Worm (Caenorhabditis elegans): ENCODE data around the gene F57B9.1.

The F57B9.1 gene

DNA sequence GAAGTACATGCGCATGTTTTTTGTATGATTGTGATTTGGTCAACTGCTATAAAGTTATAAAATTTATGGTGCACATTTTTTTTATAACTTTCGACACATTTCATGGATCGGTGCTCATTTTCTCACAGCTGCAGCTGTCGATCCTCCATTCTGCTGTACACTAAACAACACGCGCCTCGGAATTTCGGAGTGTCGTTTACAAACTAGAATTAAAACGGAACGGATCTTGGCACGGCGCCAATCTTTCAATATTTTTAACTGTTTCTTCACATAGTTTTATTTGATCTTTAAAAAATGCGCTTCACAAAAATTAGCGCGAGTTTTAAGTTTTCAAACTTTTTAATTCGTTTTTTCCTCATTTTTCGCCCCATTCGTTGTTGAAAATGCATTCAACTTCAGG is 15.5 kb upstream of the F57B9.1 start, which contains the start of gene let-711:
Gene let-711 (plus strand): TSS at position 337 of the 400 bp plus-strand sequence.
- TF ChIP-seq dpl-1 (GFP tag; optimal IDR thresholded peaks at IDR 0.05) (peak in 2 of 3 experiments; percentile 19 to 36), ceh-82 (tag; optimal IDR thresholded peaks at IDR 0.05) (peak in 1 of 3 experiments; percentile 20), lin-15B (tag; optimal IDR thresholded peaks at IDR 0.05) (no peak), pax-3 (tag; optimal IDR thresholded peaks at IDR 0.05) (no peak), nhr-28 (tag; optimal IDR thresholded peaks at IDR 0.05) (no peak), swsn-7 (tag; optimal IDR thresholded peaks at IDR 0.05) (peak; percentile 17), ztf-4 (tag; optimal IDR thresholded peaks at IDR 0.05) (no peak), lir-3 (tag; optimal IDR thresholded peaks at IDR 0.05; ENCODE audit: poor library complexity) (no peak), rnt-1 (tag; optimal IDR thresholded peaks at IDR 0.05) (peak; percentile 8), lsy-2 (tag; optimal IDR thresholded peaks at IDR 0.05) (peak; percentile 22 to 47), nhr-77 (tag; optimal IDR thresholded peaks at IDR 0.05) (no peak), mep-1 (tag; optimal IDR thresholded peaks at IDR 0.05) (peak; percentile 17), unc-98 (GFP tag; IDR thresholded peaks at IDR 0.05) (no peak), nhr-20 (tag; optimal IDR thresholded peaks at IDR 0.05) (peak; percentile 25), nhr-71 (tag; optimal IDR thresholded peaks at IDR 0.05) (peak; percentile 41), blmp-1 (tag; optimal IDR thresholded peaks at IDR 0.05) (peak; percentile 36), lin-35 (GFP tag; optimal IDR thresholded peaks at IDR 0.05) (peak; percentile 37 to 52), dsc-1 (tag; optimal IDR thresholded peaks at IDR 0.05) (peak; percentile 24), efl-1 (optimal IDR thresholded peaks at IDR 0.05) (peak; percentile 16 to 49), efl-1 (GFP tag; optimal IDR thresholded peaks at IDR 0.05 in 1 of 2) (peak; percentile 12 to 39), snu-23 (GFP tag; optimal IDR thresholded peaks at IDR 0.05) (peak; percentile 26)

DNA sequence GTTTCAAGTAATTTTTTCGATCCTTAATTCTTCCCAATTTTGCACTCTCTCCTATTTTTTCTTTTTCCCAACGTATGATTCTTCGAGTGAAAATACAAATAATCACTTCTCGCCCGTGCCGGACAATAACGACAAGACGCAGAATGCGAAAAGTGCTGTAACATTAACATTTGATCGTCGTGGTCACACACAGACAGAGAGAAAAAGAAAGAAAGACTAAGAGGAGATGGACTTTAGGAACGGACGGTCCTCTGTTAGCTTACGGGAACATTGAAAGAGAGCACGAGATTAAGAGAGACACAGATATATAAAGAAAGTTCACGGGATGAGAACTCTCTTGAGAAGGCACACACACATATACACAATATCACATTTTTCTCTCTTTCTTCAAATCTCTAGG is 14.0 kb upstream of the F57B9.1 start:
- TF ChIP-seq lsy-2 (tag; optimal IDR thresholded peaks at IDR 0.05) (peak in 1 of 2 experiments; percentile 3), blmp-1 (tag; optimal IDR thresholded peaks at IDR 0.05) (peak; percentile 52), lin-14 (GFP tag; optimal IDR thresholded peaks at IDR 0.05) (peak; percentile 44), nhr-11 (tag; optimal IDR thresholded peaks at IDR 0.05) (no peak), lin-35 (GFP tag; optimal IDR thresholded peaks at IDR 0.05) (peak in 1 of 2 experiments; percentile 15), ceh-63 (GFP tag; optimal IDR thresholded peaks at IDR 0.05) (no peak), pqm-1 (tag; optimal IDR thresholded peaks at IDR 0.05) (no peak), mep-1 (tag; optimal IDR thresholded peaks at IDR 0.05) (peak; percentile 21), ztf-4 (tag; optimal IDR thresholded peaks at IDR 0.05) (no peak)

DNA sequence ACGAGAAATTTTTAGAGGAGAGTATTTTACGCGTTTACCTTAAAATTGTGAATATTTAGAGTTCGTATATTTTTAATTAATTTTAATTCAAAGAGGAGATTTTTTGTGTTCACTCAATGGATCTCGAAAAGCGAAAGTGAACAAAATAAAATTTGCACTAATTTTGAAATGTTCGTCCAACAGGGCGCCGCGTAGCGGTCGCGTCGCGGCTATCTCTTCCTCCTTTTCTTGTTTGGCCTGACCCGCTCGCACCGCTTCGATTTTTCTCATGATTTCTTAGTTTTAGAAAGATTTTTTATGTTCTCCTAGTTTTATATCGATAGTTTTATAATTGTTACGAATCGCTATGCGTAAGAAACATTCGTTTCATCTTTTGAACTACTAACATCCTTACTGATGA is 10.5 kb upstream of the F57B9.1 start:
- peak in 1 of 2 experiments; percentile 25 for TF ChIP-seq efl-1 (optimal IDR thresholded peaks at IDR 0.05)
- TF ChIP-seq efl-1 (GFP tag; optimal IDR thresholded peaks at IDR 0.05 in 1 of 2), result peak; percentile 11 to 48
- peak in 1 of 2 experiments; percentile 35 for TF ChIP-seq lin-35 (GFP tag; optimal IDR thresholded peaks at IDR 0.05)
- TF ChIP-seq blmp-1 (tag; optimal IDR thresholded peaks at IDR 0.05), result peak; percentile 90
- peak; percentile 1 for TF ChIP-seq lin-15B (tag; optimal IDR thresholded peaks at IDR 0.05)
- peak in 1 of 3 experiments; percentile 37 for TF ChIP-seq dpl-1 (GFP tag; optimal IDR thresholded peaks at IDR 0.05)
- no peak for TF ChIP-seq ztf-11 (tag; optimal IDR thresholded peaks at IDR 0.05)
- peak; percentile 54 for TF ChIP-seq lin-14 (GFP tag; optimal IDR thresholded peaks at IDR 0.05)
- TF ChIP-seq zag-1 (tag; optimal IDR thresholded peaks at IDR 0.05), result no peak
- TF ChIP-seq lsy-2 (tag; optimal IDR thresholded peaks at IDR 0.05), result peak in 1 of 2 experiments; percentile 43

- TF ChIP-seq efl-1 (optimal IDR thresholded peaks at IDR 0.05), result no peak
- peak in 1 of 2 experiments; percentile 51 for TF ChIP-seq efl-1 (GFP tag; optimal IDR thresholded peaks at IDR 0.05 in 1 of 2)
- no peak for TF ChIP-seq jun-1 (tag; optimal IDR thresholded peaks at IDR 0.05)
- no peak for TF ChIP-seq fkh-4 (tag; optimal IDR thresholded peaks at IDR 0.05; ENCODE audit: borderline replicate concordance)
These were observed 8.5 kb upstream of the F57B9.1 start for ce11 chrIII:6953373-6953772.

DNA sequence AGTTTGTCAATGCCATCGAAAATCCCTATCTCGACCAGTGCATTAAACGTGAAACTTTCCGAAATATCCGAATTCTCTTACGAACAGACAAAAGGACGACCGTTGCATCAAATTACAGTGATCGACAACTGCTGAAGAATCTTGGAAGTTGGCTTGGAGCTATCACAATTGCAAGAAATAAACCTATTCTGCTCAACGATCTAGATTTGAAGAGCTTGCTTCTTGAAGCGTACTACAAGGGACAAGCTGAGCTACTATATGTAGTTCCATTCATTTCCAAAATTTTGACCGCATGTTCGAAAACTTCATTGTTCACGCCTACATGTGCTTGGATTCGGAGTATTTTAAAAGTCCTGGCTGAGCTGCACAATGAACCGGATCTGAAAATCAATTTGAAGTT is 7.9 kb upstream of the F57B9.1 start:
- TF ChIP-seq lin-39 (tag; optimal IDR thresholded peaks at IDR 0.05) (no peak), egl-13 (tag; optimal IDR thresholded peaks at IDR 0.05) (no peak), efl-1 (optimal IDR thresholded peaks at IDR 0.05) (no peak), efl-1 (GFP tag; optimal IDR thresholded peaks at IDR 0.05 in 1 of 2) (peak in 1 of 2 experiments; percentile 72), ets-5 (GFP tag; IDR thresholded peaks at IDR 0.05) (no peak), nhr-71 (tag; optimal IDR thresholded peaks at IDR 0.05) (no peak), fkh-4 (tag; optimal IDR thresholded peaks at IDR 0.05; ENCODE audit: borderline replicate concordance) (no peak), F16B12.6 (tag; optimal IDR thresholded peaks at IDR 0.05) (no peak), swsn-7 (tag; optimal IDR thresholded peaks at IDR 0.05) (no peak)

Data from whole organism, L1 larva.